Fruit fly (Drosophila melanogaster): ENCODE data around the gene Coq6.

Gene Coq6

DNA sequence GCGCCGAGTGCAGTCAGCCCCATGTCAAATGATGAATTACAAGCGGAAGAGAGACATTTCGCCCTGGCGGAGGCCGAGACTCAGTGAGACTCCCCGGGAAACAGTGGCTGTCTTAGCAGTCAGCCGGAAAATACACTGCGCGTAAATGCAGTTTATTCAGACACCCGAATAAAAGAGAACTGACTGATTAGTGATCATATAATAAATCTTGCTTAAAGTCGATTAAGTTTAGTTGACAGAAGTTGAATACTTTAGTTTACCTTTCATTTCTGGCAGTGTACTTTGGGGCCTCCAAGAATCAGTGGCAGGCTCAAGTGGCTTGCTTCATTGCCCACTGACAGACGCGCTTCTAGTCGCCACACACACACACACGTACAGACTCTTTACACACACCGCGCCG, 40.8 kb downstream of the Coq6 start (continued):
- TF ChIP-seq otp (GFP tag; IDR thresholded peaks at IDR 0.05) (0 out of 3 replicates have a peak, but pooled peaks have one; percentile 34), prd (optimal IDR thresholded peaks at IDR 0.05) (no peak), prd (GFP tag; IDR thresholded peaks at IDR 0.05) (peak; percentile 62; the same call in 2 of the 3 replicates), unpg (GFP tag; optimal IDR thresholded peaks at IDR 0.05) (peak; percentile 18), Chrac-16 (GFP tag; optimal IDR thresholded peaks at IDR 0.05) (peak; percentile 31), CG5953 (GFP tag; IDR thresholded peaks at IDR 0.05) (no peak), CG10654 (GFP tag; optimal IDR thresholded peaks at IDR 0.05) (no peak), pita (GFP tag; optimal IDR thresholded peaks at IDR 0.05) (no peak), CG10147 (GFP tag; optimal IDR thresholded peaks at IDR 0.05) (no peak), ro (GFP tag; IDR thresholded peaks at IDR 0.05) (no peak), bsh (GFP tag; optimal IDR thresholded peaks at IDR 0.05) (peak; percentile 40 to 53), CG6791 (GFP tag; IDR thresholded peaks at IDR 0.05; ENCODE audit: partially characterized antibody) (no peak), chn (GFP tag; optimal IDR thresholded peaks at IDR 0.05) (peak; percentile 27), pum (GFP tag; optimal IDR thresholded peaks at IDR 0.05) (peak; percentile 34), toy (GFP tag; IDR thresholded peaks at IDR 0.05) (no peak), CG10267 (tag; optimal IDR thresholded peaks at IDR 0.05) (peak; percentile 15), bbx (GFP tag; IDR thresholded peaks at IDR 0.05; ENCODE audit: partially characterized antibody) (no peak), z (GFP tag; IDR thresholded peaks at IDR 0.05) (peak; percentile 31; the same call in 1 of the 3 replicates), klu (GFP tag; IDR thresholded peaks at IDR 0.05) (no peak), Xrp1 (GFP tag; IDR thresholded peaks at IDR 0.05) (peak; percentile 57; the same call in 1 of the 2 replicates), Myb (GFP tag; optimal IDR thresholded peaks at IDR 0.05) (no peak), Rx (GFP tag; IDR thresholded peaks at IDR 0.05) (no peak), Spps (tag; optimal IDR thresholded peaks at IDR 0.05) (peak; percentile 9), Ravus (GFP tag; IDR thresholded peaks at IDR 0.05) (no peak), az2 (GFP tag; optimal IDR thresholded peaks at IDR 0.05) (peak; percentile 15), sna (GFP tag; IDR thresholded peaks at IDR 0.05; ENCODE audit: partially characterized antibody) (no peak), CG14710 (tag; optimal IDR thresholded peaks at IDR 0.05) (peak; percentile 24)

DNA sequence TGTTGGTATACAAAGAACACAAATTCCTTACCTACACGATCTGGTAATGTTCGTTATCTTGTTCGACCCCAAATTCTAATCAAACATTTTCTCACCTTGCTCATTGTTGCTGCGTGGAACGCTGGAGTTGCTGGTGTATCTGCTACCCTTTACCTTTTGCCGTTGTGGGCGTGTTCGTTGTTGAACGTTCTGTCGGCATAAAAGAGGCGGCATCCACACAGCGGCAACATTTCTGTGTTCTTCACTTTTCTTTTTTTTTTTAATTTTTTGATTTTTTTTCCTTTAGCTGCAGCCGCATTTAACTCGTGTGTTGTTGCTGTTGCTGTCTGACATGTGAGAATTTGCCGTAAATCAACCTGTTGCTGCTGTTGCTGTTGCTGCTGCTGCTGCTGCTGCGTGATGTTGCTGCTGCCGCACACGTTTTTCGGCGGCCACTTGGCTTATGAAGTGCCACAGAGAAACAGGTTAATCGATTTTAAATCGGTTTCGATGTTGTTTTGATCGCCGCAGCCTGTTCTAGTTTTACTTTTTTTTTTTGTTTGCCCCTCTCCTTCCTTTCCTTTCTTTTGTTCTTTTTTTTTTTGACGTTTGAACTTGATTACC, 42.2 kb downstream of the Coq6 start:
- TF ChIP-seq CG6791 (GFP tag; IDR thresholded peaks at IDR 0.05; ENCODE audit: partially characterized antibody): peak; percentile 39; the same call in 1 of the 3 replicates
- TF ChIP-seq Aef1 (GFP tag; IDR thresholded peaks at IDR 0.05): no peak
- TF ChIP-seq fru (optimal IDR thresholded peaks at IDR 0.05): no peak
- no peak for TF ChIP-seq wor (GFP tag; IDR thresholded peaks at IDR 0.05)
- no peak for TF ChIP-seq az2 (GFP tag; optimal IDR thresholded peaks at IDR 0.05)
- TF ChIP-seq Lhr (GFP tag; optimal IDR thresholded peaks at IDR 0.05): no peak
- no peak for TF ChIP-seq CG14050 (GFP tag; IDR thresholded peaks at IDR 0.05)
- TF ChIP-seq CG8359 (GFP tag; optimal IDR thresholded peaks at IDR 0.05; ENCODE audit: borderline replicate concordance): no peak
- TF ChIP-seq Rfx (GFP tag; IDR thresholded peaks at IDR 0.05): no peak
- no peak for TF ChIP-seq CrebB (tag; optimal IDR thresholded peaks at IDR 0.05)
- TF ChIP-seq al (GFP tag; IDR thresholded peaks at IDR 0.05): no peak
- TF ChIP-seq CG1602 (GFP tag; optimal IDR thresholded peaks at IDR 0.05): no peak
- TF ChIP-seq trh (GFP tag; optimal IDR thresholded peaks at IDR 0.05): no peak
- no peak for TF ChIP-seq CG17829 (tag; optimal IDR thresholded peaks at IDR 0.05)
- TF ChIP-seq Trl (optimal IDR thresholded peaks at IDR 0.05): no peak
- TF ChIP-seq Trl (GFP tag; optimal IDR thresholded peaks at IDR 0.05): no peak
- no peak for TF ChIP-seq cad (GFP tag; optimal IDR thresholded peaks at IDR 0.05)
- no peak for TF ChIP-seq CG14860 (GFP tag; IDR thresholded peaks at IDR 0.05; ENCODE audit: partially characterized antibody)
- no peak for TF ChIP-seq CG9437 (GFP tag; optimal IDR thresholded peaks at IDR 0.05)
- no peak for TF ChIP-seq pan (optimal IDR thresholded peaks at IDR 0.05)
- TF ChIP-seq pan (GFP tag; optimal IDR thresholded peaks at IDR 0.05 in 1 of 2, IDR thresholded peaks at IDR 0.05 in 1 of 2): peak in 1 of 2 experiments; percentile 46
- no peak for TF ChIP-seq Usf (GFP tag; optimal IDR thresholded peaks at IDR 0.05)
- TF ChIP-seq CG14441 (GFP tag; IDR thresholded peaks at IDR 0.05): peak; percentile 33; the same call in 1 of the 2 replicates
- TF ChIP-seq CG13894 (tag; optimal IDR thresholded peaks at IDR 0.05): no peak
- TF ChIP-seq ab (GFP tag; optimal IDR thresholded peaks at IDR 0.05): no peak
- TF ChIP-seq jing (GFP tag; optimal IDR thresholded peaks at IDR 0.05): no peak
- no peak for TF ChIP-seq maf-S (GFP tag; optimal IDR thresholded peaks at IDR 0.05)
- peak; percentile 73; the same call in 2 of the 3 replicates for TF ChIP-seq CG2199 (GFP tag; IDR thresholded peaks at IDR 0.05)

Measured in whole organism, embryonic.